Fruit fly (Drosophila melanogaster): ENCODE measurements around the gene CCT1.
A peak's percentile ranks its signal among the peaks of the same experiment; 100 is the strongest.

Gene CCT1

dm6 chr3R:22468829-22469487 lies 22.3 kb downstream of the CCT1 start (continued):
- TF ChIP-seq ro (GFP tag; IDR thresholded peaks at IDR 0.05), result no peak; the same call in 1 of the 2 replicates
- TF ChIP-seq B-H2 (GFP tag; optimal IDR thresholded peaks at IDR 0.05), result peak; percentile 84
- TF ChIP-seq GATAe (GFP tag; conservative IDR thresholded peaks at IDR 0.05), result peak; percentile 63; the same call in 1 of the 2 replicates
- TF ChIP-seq emc (GFP tag; optimal IDR thresholded peaks at IDR 0.05), result peak; percentile 78
- peak; percentile 78 for TF ChIP-seq CG7372 (GFP tag; IDR thresholded peaks at IDR 0.05)
- TF ChIP-seq CG8944 (GFP tag; optimal IDR thresholded peaks at IDR 0.05), result peak; percentile 80
- TF ChIP-seq NFAT (GFP tag; IDR thresholded peaks at IDR 0.05), result peak; percentile 69
- peak; percentile 81 for TF ChIP-seq CG11247 (GFP tag; IDR thresholded peaks at IDR 0.05)
- TF ChIP-seq tgo (GFP tag; IDR thresholded peaks at IDR 0.05), result peak; percentile 87
- TF ChIP-seq CG10431 (GFP tag; optimal IDR thresholded peaks at IDR 0.05), result no peak
- peak; percentile 79; the same call in 1 of the 3 replicates for TF ChIP-seq CG34422 (GFP tag; IDR thresholded peaks at IDR 0.05)
- no peak for TF ChIP-seq ato (GFP tag; IDR thresholded peaks at IDR 0.05; ENCODE audit: partially characterized antibody)
- peak; percentile 91 for TF ChIP-seq CG11504 (tag; optimal IDR thresholded peaks at IDR 0.05)
- peak; percentile 90 for TF ChIP-seq sob (GFP tag; IDR thresholded peaks at IDR 0.05)
- TF ChIP-seq CG3726 (GFP tag; IDR thresholded peaks at IDR 0.05), result peak; percentile 76; the same call in 2 of the 3 replicates
- no peak for TF ChIP-seq ac (GFP tag; optimal IDR thresholded peaks at IDR 0.05)
- peak; percentile 81 for TF ChIP-seq Max (GFP tag; optimal IDR thresholded peaks at IDR 0.05)
- no peak for TF ChIP-seq TFAM (GFP tag; optimal IDR thresholded peaks at IDR 0.05)
- TF ChIP-seq CG16813 (GFP tag; IDR thresholded peaks at IDR 0.05; ENCODE audit: partially characterized antibody), result no peak
- TF ChIP-seq CG14667 (GFP tag; IDR thresholded peaks at IDR 0.05), result peak; percentile 82
- TF ChIP-seq zen2 (GFP tag; IDR thresholded peaks at IDR 0.05; ENCODE audit: partially characterized antibody), result no peak
- TF ChIP-seq CG32532 (GFP tag; IDR thresholded peaks at IDR 0.05), result peak; percentile 86
- peak; percentile 86 for TF ChIP-seq CG9817 (tag; optimal IDR thresholded peaks at IDR 0.05)
- no peak for TF ChIP-seq CG15073 (GFP tag; optimal IDR thresholded peaks at IDR 0.05)
- peak; percentile 61 for TF ChIP-seq CG1024 (GFP tag; IDR thresholded peaks at IDR 0.05)
- TF ChIP-seq CG1233 (GFP tag; optimal IDR thresholded peaks at IDR 0.05), result peak; percentile 82
- TF ChIP-seq CG9609 (GFP tag; optimal IDR thresholded peaks at IDR 0.05), result peak; percentile 81
- no peak for TF ChIP-seq hb (GFP tag; IDR thresholded peaks at IDR 0.05; ENCODE audit: partially characterized antibody)
- TF ChIP-seq Chrac-16 (GFP tag; optimal IDR thresholded peaks at IDR 0.05), result peak; percentile 81
- TF ChIP-seq Awh (GFP tag; IDR thresholded peaks at IDR 0.05), result peak; percentile 78; the same call in 1 of the 2 replicates
- TF ChIP-seq CG11398 (GFP tag; optimal IDR thresholded peaks at IDR 0.05), result peak; percentile 78
- TF ChIP-seq CkIIα-i1 (GFP tag; IDR thresholded peaks at IDR 0.05), result peak; percentile 33; the same call in 1 of the 2 replicates
- TF ChIP-seq CG3065 (GFP tag; optimal IDR thresholded peaks at IDR 0.05), result no peak
- peak; percentile 81 for TF ChIP-seq CG6683 (GFP tag; optimal IDR thresholded peaks at IDR 0.05)
- TF ChIP-seq CG6813 (GFP tag; optimal IDR thresholded peaks at IDR 0.05), result peak; percentile 80
- TF ChIP-seq tin (GFP tag; optimal IDR thresholded peaks at IDR 0.05), result peak; percentile 83
- no peak for TF ChIP-seq nerfin-2 (GFP tag; IDR thresholded peaks at IDR 0.05; ENCODE audit: partially characterized antibody)
- peak; percentile 39 for TF ChIP-seq Sry-δ (GFP tag; optimal IDR thresholded peaks at IDR 0.05)
- peak; percentile 57 for TF ChIP-seq CG11085 (GFP tag; IDR thresholded peaks at IDR 0.05)
- TF ChIP-seq CG15696 (tag; optimal IDR thresholded peaks at IDR 0.05), result peak; percentile 10
- peak; percentile 90 for TF ChIP-seq her (GFP tag; optimal IDR thresholded peaks at IDR 0.05)
- peak; percentile 85 for TF ChIP-seq CG10209 (GFP tag; optimal IDR thresholded peaks at IDR 0.05)
- peak; percentile 91 for TF ChIP-seq CG7556 (GFP tag; optimal IDR thresholded peaks at IDR 0.05)
- TF ChIP-seq CG11093 (GFP tag; IDR thresholded peaks at IDR 0.05), result peak; percentile 70; the same call in 2 of the 3 replicates
- no peak for TF ChIP-seq Lpt (GFP tag; optimal IDR thresholded peaks at IDR 0.05)
- TF ChIP-seq gro (GFP tag; optimal IDR thresholded peaks at IDR 0.05), result no peak
- no peak for TF ChIP-seq fd102C (GFP tag; optimal IDR thresholded peaks at IDR 0.05)
- TF ChIP-seq CG10366 (GFP tag; IDR thresholded peaks at IDR 0.05), result peak; percentile 78
- TF ChIP-seq fd96Cb (tag; optimal IDR thresholded peaks at IDR 0.05), result peak; percentile 84
- peak; percentile 86 for TF ChIP-seq ATbp (GFP tag; optimal IDR thresholded peaks at IDR 0.05)
